Worm (Caenorhabditis elegans): ENCODE measurements around the gene Y54G2A.52.

ce11 chrIV:2799389-2799788, 903 bp upstream of the Y54G2A.52 start, which contains the start of gene Y54G2A.10:
- TF ChIP-seq tbx-2 (tag; optimal IDR thresholded peaks at IDR 0.05) (no peak), syd-9 (tag; optimal IDR thresholded peaks at IDR 0.05) (no peak), pha-4 (tag; optimal IDR thresholded peaks at IDR 0.05) (no peak)

Data from whole organism, late embryonic.